Fruit fly (Drosophila melanogaster) whole organism, embryonic: ENCODE data around the gene CG33093.

Source experiments
- ATbp ChIP-seq: fragments of 200-800 bp; sonication (Bioruptor generic); optimal IDR thresholded peaks from 2 replicates; lab custom pipeline; 2017; ENCODE audit warnings: missing biosample characterization, mild to moderate bottlenecking, missing genetic modification characterization, missing genetic modification reagents
- CG1024 ChIP-seq: fragments of 200-800 bp; sonication (Bioruptor generic); IDR thresholded peaks from 2 replicates; pipeline ENCODE4 v1.3.6; 2022; ENCODE audit warnings: missing biosample characterization, missing genetic modification characterization
- CG11696 ChIP-seq: fragments of 200-800 bp; sonication (Bioruptor generic); IDR thresholded peaks from 2 replicates; pipeline ENCODE4 v1.3.6; 2022; ENCODE audit warnings: missing biosample characterization, missing genetic modification characterization
- CG12391 ChIP-seq: fragments of 200-800 bp; sonication (Bioruptor generic); optimal IDR thresholded peaks from 3 replicates; lab custom pipeline; 2018; ENCODE audit warnings: missing biosample characterization, mild to moderate bottlenecking, missing genetic modification characterization, moderate library complexity
- CG12744 ChIP-seq: fragments of 200-800 bp; sonication (Bioruptor generic); optimal IDR thresholded peaks from 2 replicates; lab custom pipeline; 2016; ENCODE audit warnings: missing biosample characterization, missing genetic modification characterization
- CG15011 ChIP-seq: fragments of 200-800 bp; sonication (Bioruptor generic); optimal IDR thresholded peaks from 3 replicates; lab custom pipeline; 2018; ENCODE audit warnings: missing biosample characterization, mild to moderate bottlenecking, missing genetic modification characterization
- CG15269 ChIP-seq: fragments of 200-800 bp; sonication (Bioruptor generic); optimal IDR thresholded peaks from 2 replicates; lab custom pipeline; 2018; ENCODE audit warnings: missing biosample characterization, mild to moderate bottlenecking, missing genetic modification characterization, moderate library complexity
- CG15479 ChIP-seq: fragments of 200-800 bp; sonication (Bioruptor generic); optimal IDR thresholded peaks from 3 replicates; lab custom pipeline; 2019; ENCODE audit warnings: missing biosample characterization, mild to moderate bottlenecking, missing genetic modification characterization, moderate library complexity
- CG17385 ChIP-seq: fragments of 200-800 bp; sonication (Bioruptor generic); optimal IDR thresholded peaks from 3 replicates; lab custom pipeline; 2018; ENCODE audit warnings: missing biosample characterization, mild to moderate bottlenecking, missing genetic modification characterization
- CG17802 ChIP-seq: fragments of 200-800 bp; sonication (Bioruptor generic); optimal IDR thresholded peaks from 2 replicates; lab custom pipeline; 2018; ENCODE audit warnings: missing biosample characterization, mild to moderate bottlenecking, missing genetic modification characterization, moderate library complexity
- CG18476 ChIP-seq: fragments of 200-800 bp; sonication (Bioruptor generic); optimal IDR thresholded peaks from 2 replicates; lab custom pipeline; 2016; ENCODE audit warnings: missing biosample characterization, mild to moderate bottlenecking, missing genetic modification characterization
- CG2129 ChIP-seq: fragments of 200-800 bp; sonication (Bioruptor generic); IDR thresholded peaks from 2 replicates; pipeline ENCODE4 v1.3.6; 2022; ENCODE audit warnings: missing biosample characterization, missing genetic modification characterization; ENCODE audit not compliant: partially characterized antibody
- CG3065 ChIP-seq: fragments of 200-800 bp; sonication (Bioruptor generic); optimal IDR thresholded peaks from 2 replicates; lab custom pipeline; 2016; ENCODE audit warnings: missing biosample characterization, missing genetic modification characterization
- CG34422 ChIP-seq: fragments of 200-800 bp; sonication (Bioruptor generic); IDR thresholded peaks from 3 replicates; pipeline ENCODE4 v1.3.6; 2022; ENCODE audit warnings: missing biosample characterization, missing genetic modification characterization
- CG3847 ChIP-seq: fragments of 200-800 bp; sonication (Bioruptor generic); IDR thresholded peaks from 2 replicates; pipeline ENCODE4 v1.3.6; 2022; ENCODE audit warnings: missing biosample characterization, missing genetic modification characterization
- CG5245 ChIP-seq: fragments of 200-800 bp; sonication (Bioruptor generic); optimal IDR thresholded peaks from 3 replicates; lab custom pipeline; 2016; ENCODE audit warnings: missing biosample characterization, missing genetic modification characterization
- CG5953 ChIP-seq: fragments of 200-800 bp; sonication (Bioruptor generic); IDR thresholded peaks from 2 replicates; pipeline ENCODE4 v1.3.6; 2022; ENCODE audit warnings: missing biosample characterization, missing genetic modification characterization
- CG6254 ChIP-seq: fragments of 200-800 bp; sonication (Bioruptor generic); optimal IDR thresholded peaks from 3 replicates; lab custom pipeline; 2017; ENCODE audit warnings: mild to moderate bottlenecking, missing biosample characterization, missing genetic modification reagents, missing genetic modification characterization
- CG7271 ChIP-seq: fragments of 200-800 bp; sonication (Bioruptor generic); optimal IDR thresholded peaks from 2 replicates; lab custom pipeline; 2018; ENCODE audit warnings: missing biosample characterization, mild to moderate bottlenecking, missing genetic modification characterization, moderate library complexity
- CG7839 ChIP-seq: fragments of 200-800 bp; sonication (Bioruptor generic); optimal IDR thresholded peaks from 3 replicates; lab custom pipeline; 2018; ENCODE audit warnings: missing biosample characterization, mild to moderate bottlenecking, missing genetic modification characterization, moderate library complexity
- CG8924 ChIP-seq: fragments of 200-800 bp; optimal IDR thresholded peaks from 3 replicates; lab custom pipeline; 2019; ENCODE audit warnings: missing biosample characterization, mild to moderate bottlenecking, missing genetic modification characterization, moderate library complexity
- CG9727 ChIP-seq: fragments of 200-800 bp; sonication (Bioruptor generic); optimal IDR thresholded peaks from 3 replicates; lab custom pipeline; 2017; ENCODE audit warnings: missing biosample characterization, mild to moderate bottlenecking, missing genetic modification characterization
- CoRest ChIP-seq: fragments of 200-800 bp; sonication (Bioruptor generic); optimal IDR thresholded peaks from 3 replicates; lab custom pipeline; 2018; ENCODE audit warnings: missing biosample characterization, mild to moderate bottlenecking, missing genetic modification characterization, moderate library complexity
- Elba2 ChIP-seq: fragments of 200-800 bp; sonication (Bioruptor generic); optimal IDR thresholded peaks from 3 replicates; lab custom pipeline; 2016; ENCODE audit warnings: missing biosample characterization, missing genetic modification characterization
- Med ChIP-seq: fragments of 200-800 bp; sonication (Bioruptor generic); peaks from one replicate; lab custom pipeline; 2016; ENCODE audit warnings: missing biosample characterization, missing genetic modification characterization, mild to moderate bottlenecking, inconsistent platforms, moderate library complexity
- Neu2 ChIP-seq: fragments of 200-800 bp; sonication (Bioruptor generic); optimal IDR thresholded peaks from 3 replicates; lab custom pipeline; 2016; ENCODE audit warnings: missing biosample characterization, missing genetic modification characterization, borderline replicate concordance
- Sry-δ ChIP-seq: fragments of 200-800 bp; sonication (Bioruptor generic); optimal IDR thresholded peaks from 2 replicates; lab custom pipeline; 2016; ENCODE audit warnings: missing biosample characterization, missing genetic modification characterization
- Vsx1 ChIP-seq: fragments of 200-800 bp; sonication (Bioruptor generic); optimal IDR thresholded peaks from 2 replicates; lab custom pipeline; 2017; ENCODE audit warnings: missing biosample characterization, mild to moderate bottlenecking, missing genetic modification characterization, missing genetic modification reagents
- Xrp1 ChIP-seq: fragments of 200-800 bp; sonication (Bioruptor generic); IDR thresholded peaks from 2 replicates; pipeline ENCODE4 v1.3.6; 2022; ENCODE audit warnings: missing biosample characterization, missing genetic modification characterization
- amos ChIP-seq: fragments of 200-800 bp; sonication (Bioruptor generic); IDR thresholded peaks from 2 replicates; pipeline ENCODE4 v1.3.6; 2022; ENCODE audit warnings: missing biosample characterization, missing genetic modification characterization; ENCODE audit not compliant: partially characterized antibody
- cas ChIP-seq: fragments of 200-800 bp; sonication (Bioruptor generic); IDR thresholded peaks from 2 replicates; pipeline ENCODE4 v1.3.6; 2022; ENCODE audit warnings: missing biosample characterization, missing genetic modification characterization
- cg ChIP-seq: fragments of 200-800 bp; sonication (Bioruptor generic); optimal IDR thresholded peaks from 3 replicates; lab custom pipeline; 2019; ENCODE audit warnings: missing biosample characterization, mild to moderate bottlenecking, missing genetic modification characterization, moderate library complexity
- chif ChIP-seq, 2 experiments: fragments of 200-800 bp; sonication (Bioruptor generic); optimal IDR thresholded peaks; 3 replicates each; lab custom pipeline; 2016; ENCODE audit warnings: missing biosample characterization in 2 of 2, missing genetic modification characterization in 2 of 2
- corto ChIP-seq: fragments of 200-800 bp; sonication (Bioruptor generic); optimal IDR thresholded peaks from 2 replicates; lab custom pipeline; 2016; ENCODE audit warnings: missing biosample characterization, mild to moderate bottlenecking, missing genetic modification characterization, moderate library complexity
- crol ChIP-seq: fragments of 200-800 bp; sonication (Bioruptor generic); IDR thresholded peaks from 2 replicates; pipeline ENCODE4 v1.3.6; 2022; ENCODE audit warnings: missing biosample characterization, missing genetic modification characterization
- dimm ChIP-seq: fragments of 200-800 bp; sonication (Bioruptor generic); IDR thresholded peaks from 2 replicates; pipeline ENCODE4 v1.3.6; 2022; ENCODE audit warnings: missing biosample characterization, missing genetic modification characterization
- disco-r ChIP-seq: fragments of 200-800 bp; sonication (Bioruptor generic); optimal IDR thresholded peaks from 2 replicates; lab custom pipeline; 2016; ENCODE audit warnings: missing biosample characterization, missing genetic modification characterization
- ham ChIP-seq: fragments of 200-800 bp; sonication (Bioruptor generic); IDR thresholded peaks from 2 replicates; pipeline ENCODE4 v1.3.6; 2022; ENCODE audit warnings: missing biosample characterization, missing genetic modification characterization
- hkb ChIP-seq, 2 experiments: fragments of 200-800 bp in 1 of 2; fragments of >200 bp in 1 of 2; sonication (Bioruptor generic) in 1 of 2; IDR thresholded peaks in 1 of 2; optimal IDR thresholded peaks in 1 of 2; 2 replicates each; pipeline versions ENCODE4 v1.3.6 to Lab custom; 2017 to 2022; ENCODE audit warnings: missing biosample characterization in 1 of 2, missing genetic modification characterization in 1 of 2
- hth ChIP-seq: fragments of >200 bp; optimal IDR thresholded peaks from 2 replicates; lab custom pipeline; 2017; ENCODE audit warnings: inconsistent platforms
- jing ChIP-seq: fragments of 200-800 bp; sonication (Bioruptor generic); optimal IDR thresholded peaks from 2 replicates; lab custom pipeline; 2018; ENCODE audit warnings: missing biosample characterization, mild to moderate bottlenecking, missing genetic modification characterization
- maf-S ChIP-seq: fragments of 200-800 bp; sonication (Bioruptor generic); optimal IDR thresholded peaks from 2 replicates; lab custom pipeline; 2016; ENCODE audit warnings: missing biosample characterization, missing genetic modification characterization
- oc ChIP-seq: fragments of 200-800 bp; sonication (Bioruptor generic); optimal IDR thresholded peaks from 2 replicates; lab custom pipeline; 2018; ENCODE audit warnings: missing biosample characterization, mild to moderate bottlenecking, missing genetic modification characterization, moderate library complexity
- p53 ChIP-seq: fragments of 200-800 bp; sonication (Bioruptor generic); optimal IDR thresholded peaks from 2 replicates; lab custom pipeline; 2016; ENCODE audit warnings: missing biosample characterization, missing genetic modification characterization
- pan ChIP-seq, 4 experiments: fragments of >200 bp in 3 of 4; fragments of 200-800 bp in 1 of 4; sonication (Bioruptor generic) in 1 of 4; optimal IDR thresholded peaks in 3 of 4; IDR thresholded peaks in 1 of 4; 2 replicates each; pipeline versions ENCODE4 v1.3.6 to Lab custom; 2017 to 2022; ENCODE audit warnings: missing biosample characterization in 2 of 4, missing genetic modification characterization in 2 of 4, mixed read lengths in 1 of 4
- sr ChIP-seq: fragments of 200-800 bp; sonication (Bioruptor generic); IDR thresholded peaks from 3 replicates; pipeline ENCODE4 v1.3.6; 2022; ENCODE audit warnings: missing biosample characterization, missing genetic modification characterization
- toy ChIP-seq: fragments of 200-800 bp; sonication (Bioruptor generic); IDR thresholded peaks from 2 replicates; pipeline ENCODE4 v1.3.6; 2022; ENCODE audit warnings: missing biosample characterization, missing genetic modification characterization
- wek ChIP-seq: fragments of 200-800 bp; sonication (Bioruptor generic); optimal IDR thresholded peaks from 3 replicates; lab custom pipeline; 2018; ENCODE audit warnings: missing biosample characterization, mild to moderate bottlenecking, missing genetic modification characterization, moderate library complexity
- z ChIP-seq: fragments of 200-800 bp; sonication (Bioruptor generic); IDR thresholded peaks from 3 replicates; pipeline ENCODE4 v1.3.6; 2022; ENCODE audit warnings: missing biosample characterization, missing genetic modification characterization
- zen ChIP-seq: fragments of 200-800 bp; sonication (Bioruptor generic); optimal IDR thresholded peaks from 3 replicates; lab custom pipeline; 2018; ENCODE audit warnings: missing biosample characterization, mild to moderate bottlenecking, missing genetic modification characterization, moderate library complexity

The CG33093 gene

DNA sequence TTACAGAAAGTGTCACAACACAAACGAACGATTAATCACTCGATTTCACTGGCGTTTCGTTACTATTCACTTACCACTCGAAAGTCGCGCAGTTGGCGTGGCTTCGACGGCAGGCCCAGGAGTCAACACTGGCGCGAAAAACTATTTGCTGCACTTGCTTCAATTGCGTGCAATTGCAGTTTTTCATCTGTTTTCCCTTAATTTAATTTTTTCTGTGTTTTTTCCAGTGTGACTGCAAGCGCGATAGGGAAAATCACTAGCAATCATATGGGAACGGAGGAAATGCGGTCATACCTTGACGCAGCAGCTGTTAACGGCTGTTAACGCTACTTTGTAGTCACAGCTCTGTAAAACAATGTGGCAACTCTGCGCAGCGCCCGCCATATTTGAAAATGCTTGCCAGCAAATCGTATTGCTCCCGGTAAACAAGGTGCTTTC is 15.9 kb upstream of the CG33093 start, which contains the start of gene AdipoR (continued):
- TF ChIP-seq maf-S = no peak
- TF ChIP-seq zen (tag; lab: Kevin White, UChicago) = peak; percentile 37
- TF ChIP-seq CG34422 (GFP tag; lab: Robert Waterston, UW) = no peak
- no peak for TF ChIP-seq CG15011 (GFP tag; lab: Kevin White, UChicago)
- no peak for TF ChIP-seq CG3065 (GFP tag; lab: Kevin White, UChicago)
- no peak for TF ChIP-seq cas
- peak; percentile 23; the same call in 1 of the 2 replicates for TF ChIP-seq Xrp1 (GFP tag; lab: Robert Waterston, UW)
- TF ChIP-seq chif (GFP tag; optimal IDR thresholded peaks at IDR 0.05; lab: Kevin White, UChicago) = no peak
- TF ChIP-seq CG18476 = no peak
- TF ChIP-seq crol (GFP tag; lab: Robert Waterston, UW) = no peak
- no peak for TF ChIP-seq ATbp (GFP tag; lab: Kevin White, UChicago)
- no peak for TF ChIP-seq CG17802 (tag; lab: Kevin White, UChicago)
- TF ChIP-seq sr (GFP tag; lab: Robert Waterston, UW) = no peak
- no peak for TF ChIP-seq disco-r
- TF ChIP-seq ham = no peak
- peak; percentile 42 for TF ChIP-seq CG8924 (tag; lab: Kevin White, UChicago)
- no peak for TF ChIP-seq CG15479 (GFP tag; lab: Kevin White, UChicago)
- TF ChIP-seq CG17385 (GFP tag; lab: Kevin White, UChicago) = no peak
- TF ChIP-seq corto = no peak
- no peak for TF ChIP-seq toy (GFP tag; lab: Robert Waterston, UW)
- TF ChIP-seq CG3847 (GFP tag; lab: Robert Waterston, UW) = peak; percentile 78
- TF ChIP-seq wek (GFP tag; lab: Kevin White, UChicago) = no peak
- no peak for TF ChIP-seq Vsx1
- no peak for TF ChIP-seq CG7271
- peak; percentile 63; the same call in 1 of the 2 replicates for TF ChIP-seq amos (GFP tag; lab: Robert Waterston, UW)
- peak; percentile 91 for TF ChIP-seq Med (GFP tag; lab: Kevin White, UChicago)
- no peak for TF ChIP-seq CG1024 (GFP tag; lab: Robert Waterston, UW)
- no peak for TF ChIP-seq pan (optimal IDR thresholded peaks at IDR 0.05; lab: Kevin White, UChicago)
- peak in 1 of 2 experiments; percentile 18 for TF ChIP-seq pan (GFP tag; optimal IDR thresholded peaks at IDR 0.05 in 1 of 2, IDR thresholded peaks at IDR 0.05 in 1 of 2)
- TF ChIP-seq cg (GFP tag; lab: Kevin White, UChicago) = no peak
- peak; percentile 35 for TF ChIP-seq CG12391 (tag; lab: Kevin White, UChicago)
- TF ChIP-seq CG6254 (GFP tag; lab: Kevin White, UChicago) = no peak
- no peak for TF ChIP-seq CG2129 (GFP tag; lab: Robert Waterston, UW)
- TF ChIP-seq z (GFP tag; lab: Robert Waterston, UW) = no peak
- no peak for TF ChIP-seq Elba2 (GFP tag; lab: Kevin White, UChicago)
- no peak for TF ChIP-seq CG5245 (GFP tag; lab: Kevin White, UChicago)
- peak; percentile 11 for TF ChIP-seq CG7839 (tag; lab: Kevin White, UChicago)
- no peak for TF ChIP-seq CG5953 (GFP tag; lab: Robert Waterston, UW)
- no peak for TF ChIP-seq hth (lab: Kevin White, UChicago)
- no peak for TF ChIP-seq oc (tag; lab: Kevin White, UChicago)
- no peak for TF ChIP-seq CG11696
- no peak for TF ChIP-seq Neu2 (GFP tag; lab: Kevin White, UChicago)
- TF ChIP-seq Sry-δ (GFP tag; lab: Kevin White, UChicago) = peak; percentile 58
- TF ChIP-seq CG9727 (GFP tag; lab: Kevin White, UChicago) = peak; percentile 29
- TF ChIP-seq CG15269 (tag; lab: Kevin White, UChicago) = peak; percentile 7
- TF ChIP-seq p53 (GFP tag; lab: Kevin White, UChicago) = peak; percentile 65
- no peak for TF ChIP-seq dimm (GFP tag; lab: Robert Waterston, UW)
- no peak for TF ChIP-seq CG12744 (GFP tag; lab: Kevin White, UChicago)
- no peak for TF ChIP-seq jing (GFP tag; lab: Kevin White, UChicago)
- TF ChIP-seq CoRest (tag; lab: Kevin White, UChicago) = peak; percentile 34
- no peak for TF ChIP-seq hkb (optimal IDR thresholded peaks at IDR 0.05; lab: Kevin White, UChicago)
- TF ChIP-seq hkb (GFP tag; IDR thresholded peaks at IDR 0.05; lab: Robert Waterston, UW) = peak; percentile 28; the same call in 1 of the 2 replicates
